Worm (Caenorhabditis elegans) whole organism, young adult: ENCODE measurements around the gene F53A9.9.

ENCODE experiments used
- B0019.2 ChIP-seq: fragments of 200-800 bp; sonication (Bioruptor generic); conservative IDR thresholded peaks from 2 replicates; pipeline ENCODE4 v1.3.6; 2022; ENCODE audit warnings: missing genetic modification reagents, missing genetic modification characterization, missing compliant biosample characterization
- B0035.1 ChIP-seq: sonication (generic microtip); optimal IDR thresholded peaks from 2 replicates; lab custom pipeline; 2016; ENCODE audit warnings: missing genetic modification characterization, mild to moderate bottlenecking, missing compliant biosample characterization, missing genotype, missing genetic modification reagents
- B0336.3 ChIP-seq: fragments of 200-800 bp; sonication (Bioruptor generic); IDR thresholded peaks from 2 replicates; pipeline ENCODE4 v1.3.6; 2022; ENCODE audit warnings: missing genetic modification characterization, missing compliant biosample characterization
- F10E7.11 ChIP-seq: sonication (generic microtip); optimal IDR thresholded peaks from 2 replicates; lab custom pipeline; 2017; ENCODE audit warnings: mild to moderate bottlenecking, missing genetic modification characterization, moderate library complexity, missing compliant biosample characterization
- F23B12.7 ChIP-seq: sonication (generic microtip); optimal IDR thresholded peaks from 2 replicates; lab custom pipeline; 2017; ENCODE audit warnings: missing genetic modification characterization, mild to moderate bottlenecking, missing compliant biosample characterization, antibody characterized with exemption, moderate library complexity; ENCODE audit not compliant: insufficient read depth
- F39B2.1 ChIP-seq: fragments of 200-800 bp; sonication (Bioruptor generic); IDR thresholded peaks from 2 replicates; pipeline ENCODE4 v1.3.6; 2022; ENCODE audit warnings: missing genetic modification reagents, missing genetic modification characterization, missing compliant biosample characterization
- F52B5.7 ChIP-seq: sonication (generic microtip); optimal IDR thresholded peaks from 2 replicates; lab custom pipeline; 2016; ENCODE audit warnings: mild to moderate bottlenecking, missing genetic modification characterization, missing compliant biosample characterization
- Y53G8AR.9 ChIP-seq: fragments of 200-800 bp; sonication (Bioruptor generic); conservative IDR thresholded peaks from 2 replicates; pipeline ENCODE4 v1.3.6; 2022; ENCODE audit warnings: missing genetic modification reagents, missing genetic modification characterization, missing compliant biosample characterization
- Y95B8A.8 ChIP-seq: fragments of 200-800 bp; sonication (Bioruptor generic); IDR thresholded peaks from 2 replicates; pipeline ENCODE4 v1.3.6; 2022; ENCODE audit warnings: missing genetic modification reagents, missing genetic modification characterization, missing compliant biosample characterization
- ZK185.1 ChIP-seq: sonication (generic microtip); optimal IDR thresholded peaks from 2 replicates; lab custom pipeline; 2016; ENCODE audit warnings: mild to moderate bottlenecking, missing genetic modification characterization, missing compliant biosample characterization; ENCODE audit not compliant: poor library complexity, severe bottlenecking
- attf-5 ChIP-seq: fragments of 200-800 bp; sonication (Bioruptor generic); optimal IDR thresholded peaks from 2 replicates; lab custom pipeline; 2018; ENCODE audit warnings: mild to moderate bottlenecking, missing genetic modification characterization, missing compliant biosample characterization
- bed-2 ChIP-seq: fragments of 200-800 bp; sonication (Bioruptor generic); IDR thresholded peaks from 2 replicates; pipeline ENCODE4 v1.3.6; 2022; ENCODE audit warnings: missing genetic modification reagents, missing genetic modification characterization, missing compliant biosample characterization
- cebp-2 ChIP-seq: fragments of 200-800 bp; sonication (Bioruptor generic); IDR thresholded peaks from 2 replicates; pipeline ENCODE4 v1.3.6; 2022; ENCODE audit warnings: missing genetic modification characterization, missing compliant biosample characterization
- ceh-58 ChIP-seq: fragments of 200-800 bp; sonication (Bioruptor generic); IDR thresholded peaks from 2 replicates; pipeline ENCODE4 v1.3.6; 2022; ENCODE audit warnings: missing genetic modification characterization, missing compliant biosample characterization
- ceh-91 ChIP-seq: fragments of 200-800 bp; sonication (Bioruptor generic); IDR thresholded peaks from 2 replicates; pipeline ENCODE4 v1.3.6; 2022; ENCODE audit warnings: missing genetic modification reagents, missing genetic modification characterization, missing compliant biosample characterization
- dox-1 ChIP-seq: fragments of 200-800 bp; sonication (Bioruptor generic); IDR thresholded peaks from 2 replicates; pipeline ENCODE4 v1.3.6; 2022; ENCODE audit warnings: missing genetic modification reagents, missing genetic modification characterization, missing compliant biosample characterization
- dpff-1 ChIP-seq: sonication (generic microtip); optimal IDR thresholded peaks from 2 replicates; lab custom pipeline; 2017; ENCODE audit warnings: mild to moderate bottlenecking, missing genetic modification characterization, missing compliant biosample characterization
- efl-1 ChIP-seq: fragments of 150-350 bp; optimal IDR thresholded peaks from 2 replicates; lab custom pipeline; 2014; ENCODE audit warnings: missing biosample characterization, missing genetic modification reagents, missing genetic modification characterization
- ekl-4 ChIP-seq: fragments of 200-800 bp; sonication (Bioruptor generic); IDR thresholded peaks from 2 replicates; pipeline ENCODE4 v1.3.6; 2022; ENCODE audit warnings: missing genetic modification reagents, missing genetic modification characterization, missing compliant biosample characterization
- hlh-12 ChIP-seq: sonication (generic microtip); optimal IDR thresholded peaks from 2 replicates; lab custom pipeline; 2016; ENCODE audit warnings: missing genetic modification characterization, missing compliant biosample characterization
- hrde-1 ChIP-seq: sonication (generic microtip); optimal IDR thresholded peaks from 2 replicates; lab custom pipeline; 2016; ENCODE audit warnings: missing genetic modification characterization, mild to moderate bottlenecking, missing compliant biosample characterization, moderate library complexity, missing genotype, missing genetic modification reagents, borderline replicate concordance
- lag-1 ChIP-seq: fragments of 200-800 bp; sonication (Bioruptor generic); IDR thresholded peaks from 2 replicates; pipeline ENCODE4 v1.3.6; 2022; ENCODE audit warnings: missing genetic modification reagents, missing genetic modification characterization, missing compliant biosample characterization
- mes-4 ChIP-seq: sonication (generic microtip); optimal IDR thresholded peaks from 2 replicates; lab custom pipeline; 2016; ENCODE audit warnings: missing genotype, missing genetic modification characterization, missing compliant biosample characterization
- nfya-2 ChIP-seq: fragments of 200-800 bp; sonication (Bioruptor generic); IDR thresholded peaks from 2 replicates; pipeline ENCODE4 v1.3.6; 2022; ENCODE audit warnings: missing genetic modification reagents, missing genetic modification characterization, missing compliant biosample characterization
- nhr-90 ChIP-seq: sonication (generic microtip); optimal IDR thresholded peaks from 2 replicates; lab custom pipeline; 2016; ENCODE audit warnings: missing genotype, mild to moderate bottlenecking, missing genetic modification characterization, missing compliant biosample characterization
- pbrm-1 ChIP-seq: fragments of 200-800 bp; sonication (Bioruptor generic); IDR thresholded peaks from 2 replicates; pipeline ENCODE4 v1.3.6; 2022; ENCODE audit warnings: missing genetic modification reagents, missing genetic modification characterization, missing compliant biosample characterization
- pha-4 ChIP-seq: fragments of 150-350 bp; sonication (generic microtip); optimal IDR thresholded peaks from 2 replicates; lab custom pipeline; 2014; ENCODE audit warnings: missing biosample characterization, missing genetic modification reagents, missing genetic modification characterization
- rcor-1 ChIP-seq: fragments of 200-800 bp; sonication (Bioruptor generic); IDR thresholded peaks from 2 replicates; pipeline ENCODE4 v1.3.6; 2022; ENCODE audit warnings: missing genetic modification reagents, missing genetic modification characterization, missing compliant biosample characterization
- sea-2 ChIP-seq: fragments of 200-800 bp; sonication (Bioruptor generic); IDR thresholded peaks from 2 replicates; pipeline ENCODE4 v1.3.6; 2022; ENCODE audit warnings: missing genetic modification characterization, missing compliant biosample characterization
- snpc-1.3 ChIP-seq: sonication (generic microtip); optimal IDR thresholded peaks from 2 replicates; lab custom pipeline; 2017; ENCODE audit warnings: missing genetic modification characterization, mild to moderate bottlenecking, missing compliant biosample characterization, antibody characterized with exemption, moderate library complexity, missing genotype, missing genetic modification reagents; ENCODE audit not compliant: insufficient read depth
- snpc-3.4 ChIP-seq: sonication (generic microtip); optimal IDR thresholded peaks from 2 replicates; lab custom pipeline; 2017; ENCODE audit warnings: missing genetic modification characterization, mild to moderate bottlenecking, missing compliant biosample characterization, antibody characterized with exemption, moderate library complexity, missing genotype, missing genetic modification reagents
- somi-1 ChIP-seq: fragments of 200-800 bp; sonication (Bioruptor generic); optimal IDR thresholded peaks from 2 replicates; lab custom pipeline; 2018; ENCODE audit warnings: mild to moderate bottlenecking, missing genetic modification characterization, missing compliant biosample characterization
- tbp1 ChIP-seq: fragments of 200-800 bp; sonication (Bioruptor generic); optimal IDR thresholded peaks from 2 replicates; lab custom pipeline; 2018; ENCODE audit warnings: mild to moderate bottlenecking, missing genetic modification characterization, missing compliant biosample characterization
- tbx-9 ChIP-seq: sonication (generic microtip); optimal IDR thresholded peaks from 2 replicates; lab custom pipeline; 2016; ENCODE audit warnings: borderline replicate concordance, missing genetic modification characterization, inconsistent platforms, missing compliant biosample characterization
- unc-62 ChIP-seq: fragments of 150-350 bp; optimal IDR thresholded peaks from 2 replicates; lab custom pipeline; 2014; ENCODE audit warnings: missing biosample characterization, missing genetic modification reagents, missing genetic modification characterization
- ztf-18 ChIP-seq: sonication (generic microtip); optimal IDR thresholded peaks from 2 replicates; lab custom pipeline; 2016; ENCODE audit warnings: missing genotype, mild to moderate bottlenecking, missing genetic modification characterization, missing compliant biosample characterization
- ztf-3 ChIP-seq: fragments of 200-800 bp; sonication (Bioruptor generic); optimal IDR thresholded peaks from 2 replicates; lab custom pipeline; 2018; ENCODE audit warnings: mild to moderate bottlenecking, missing genetic modification characterization, missing compliant biosample characterization

Gene F53A9.9

DNA sequence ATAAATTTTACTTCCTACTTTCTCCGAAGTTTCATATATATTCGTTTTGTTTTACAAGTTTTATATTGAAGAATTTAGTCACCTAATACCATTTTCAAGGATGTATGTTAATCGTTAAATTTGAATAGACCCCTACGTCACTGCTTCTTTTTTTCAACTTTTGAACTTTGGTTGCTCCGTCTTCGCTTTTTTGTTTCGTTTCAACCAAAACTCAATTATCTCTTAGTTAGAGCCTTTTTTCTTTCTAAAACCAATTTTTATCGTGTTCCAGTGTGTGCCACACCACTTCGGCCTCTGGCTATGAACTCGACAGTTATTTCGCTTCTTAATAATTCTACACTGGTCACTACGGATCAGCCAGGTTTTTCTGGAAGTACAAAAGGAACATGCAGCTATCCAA lies 23.0 kb downstream of the F53A9.9 start, which contains the start of gene frpr-8:
TSS of gene frpr-8 (plus strand) at position 301 of the 400 bp plus-strand sequence.
- TF ChIP-seq tbx-9 (tag; lab: Kevin White, UChicago), result no peak
- no peak for TF ChIP-seq Y95B8A.8 (GFP tag; lab: Robert Waterston, UW)

- no peak for TF ChIP-seq nhr-90 (tag; lab: Kevin White, UChicago)
- TF ChIP-seq pbrm-1 (GFP tag; lab: Robert Waterston, UW), result no peak
- no peak for TF ChIP-seq somi-1
- TF ChIP-seq B0336.3 (GFP tag; lab: Robert Waterston, UW), result no peak
- TF ChIP-seq snpc-1.3 (tag; lab: Kevin White, UChicago), result no peak
These were observed 39.0 kb downstream of the F53A9.9 start, which contains the start of gene K09E2.1 for ce11 chrX:8681600-8681999. Gene K09E2.1 (plus strand): TSS chrX:8681900.

DNA sequence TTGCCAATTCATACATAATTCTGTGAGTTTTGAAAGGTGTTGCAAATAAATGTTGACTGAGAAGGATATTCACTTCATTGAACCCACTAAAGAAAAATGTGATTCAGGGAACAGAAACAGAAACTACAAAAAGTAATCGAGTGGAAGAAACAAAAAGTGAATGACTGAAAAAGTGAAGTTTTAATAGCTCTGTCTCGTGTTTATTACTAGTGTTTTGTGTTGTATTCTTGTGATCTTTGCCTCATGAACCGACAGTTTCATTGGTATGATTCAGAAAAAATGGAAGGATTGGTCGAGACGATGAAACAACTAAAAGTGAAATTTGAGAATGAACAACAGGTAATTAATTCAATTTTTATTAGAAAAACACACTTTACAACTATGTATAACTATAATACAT lies 42.7 kb downstream of the F53A9.9 start:
- no peak for TF ChIP-seq snpc-3.4 (tag; lab: Kevin White, UChicago)
- no peak for TF ChIP-seq B0019.2 (GFP tag; lab: Robert Waterston, UW)
- no peak for TF ChIP-seq F23B12.7 (tag; lab: Kevin White, UChicago)
- no peak for TF ChIP-seq F10E7.11 (tag; lab: Kevin White, UChicago)
- no peak for TF ChIP-seq tbp1
- no peak for TF ChIP-seq unc-62 (GFP tag; lab: Kevin White, UChicago)
- no peak for TF ChIP-seq ceh-91 (GFP tag; lab: Robert Waterston, UW)
- TF ChIP-seq dox-1, result no peak
- TF ChIP-seq sea-2 (GFP tag; lab: Robert Waterston, UW), result no peak
- TF ChIP-seq hlh-12, result no peak
- TF ChIP-seq ztf-3, result no peak
- TF ChIP-seq ZK185.1 (tag; lab: Kevin White, UChicago), result no peak
- no peak for TF ChIP-seq Y53G8AR.9 (GFP tag; lab: Robert Waterston, UW)
- no peak for TF ChIP-seq mes-4 (tag; lab: Kevin White, UChicago)
- TF ChIP-seq B0035.1 (tag; lab: Kevin White, UChicago), result no peak
- no peak for TF ChIP-seq ztf-18

DNA sequence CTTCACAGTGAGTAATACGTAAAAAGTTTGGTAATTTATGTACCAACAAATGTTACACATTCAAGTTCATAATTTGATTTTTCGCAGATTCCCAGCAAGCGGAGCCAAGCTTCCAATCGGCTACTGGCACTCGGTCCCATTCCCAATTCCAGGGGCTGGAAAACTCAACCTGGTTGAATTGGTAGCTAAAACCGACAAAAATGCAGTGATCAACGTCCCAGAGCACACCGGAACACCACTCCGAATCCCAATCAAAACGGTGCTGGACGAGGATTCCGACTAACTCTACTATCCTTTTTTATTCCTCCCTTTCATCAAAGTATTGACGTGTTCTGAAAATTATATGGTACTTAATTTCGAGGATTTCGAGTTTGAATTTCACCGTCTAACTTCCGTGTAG lies 43.2 kb downstream of the F53A9.9 start:
- TF ChIP-seq ekl-4 (GFP tag; lab: Robert Waterston, UW) (no peak), attf-5 (no peak), F23B12.7 (tag; lab: Kevin White, UChicago) (no peak), nfya-2 (GFP tag; lab: Robert Waterston, UW) (no peak), hrde-1 (tag; lab: Kevin White, UChicago) (no peak), cebp-2 (GFP tag; lab: Robert Waterston, UW) (no peak), F52B5.7 (tag; lab: Kevin White, UChicago) (no peak), rcor-1 (GFP tag; lab: Robert Waterston, UW) (no peak), dpff-1 (no peak), pha-4 (tag; lab: Kevin White, UChicago) (no peak), efl-1 (no peak), F39B2.1 (GFP tag; lab: Robert Waterston, UW) (no peak), lag-1 (GFP tag; lab: Robert Waterston, UW) (no peak), bed-2 (GFP tag; lab: Robert Waterston, UW) (no peak), ztf-3 (no peak), ceh-58 (GFP tag; lab: Robert Waterston, UW) (no peak), unc-62 (GFP tag; lab: Kevin White, UChicago) (no peak), Y53G8AR.9 (GFP tag; lab: Robert Waterston, UW) (no peak)
